Worm (Caenorhabditis elegans): ENCODE data around the gene T28A11.18.

- no peak for TF ChIP-seq ztf-18 (tag; optimal IDR thresholded peaks at IDR 0.05)
- TF ChIP-seq nhr-90 (tag; optimal IDR thresholded peaks at IDR 0.05) = no peak
- TF ChIP-seq nhr-80 (tag; optimal IDR thresholded peaks at IDR 0.05) = no peak
- no peak for TF ChIP-seq aptf-3 (GFP tag; IDR thresholded peaks at IDR 0.05)
- TF ChIP-seq ets-4 (GFP tag; optimal IDR thresholded peaks at IDR 0.05) = no peak
- no peak for TF ChIP-seq lir-1 (GFP tag; conservative IDR thresholded peaks at IDR 0.05)
Measured at ce11 chrV:3230150-3230549, 37.7 kb downstream of the T28A11.18 start.

Data from whole organism, young adult.